Worm (Caenorhabditis elegans) whole organism, young adult: ENCODE measurements around the gene srx-31.

Experiments used
- F10E7.11 ChIP-seq: sonication (generic microtip); optimal IDR thresholded peaks from 2 replicates; lab custom pipeline; 2017; ENCODE audit warnings: mild to moderate bottlenecking, missing genetic modification characterization, moderate library complexity, missing compliant biosample characterization
- F39B2.1 ChIP-seq: fragments of 200-800 bp; sonication (Bioruptor generic); IDR thresholded peaks from 2 replicates; pipeline ENCODE4 v1.3.6; 2022; ENCODE audit warnings: missing genetic modification reagents, missing genetic modification characterization, missing compliant biosample characterization
- F55B11.4 ChIP-seq: sonication (generic microtip); optimal IDR thresholded peaks from 2 replicates; lab custom pipeline; 2016; ENCODE audit warnings: missing compliant biosample characterization, missing genetic modification characterization, borderline replicate concordance; ENCODE audit not compliant: insufficient read depth
- F57C9.4 ChIP-seq: sonication (generic microtip); optimal IDR thresholded peaks from 2 replicates; lab custom pipeline; 2017; ENCODE audit warnings: mild to moderate bottlenecking, missing genetic modification characterization, missing compliant biosample characterization
- K11D2.4 ChIP-seq: fragments of 200-800 bp; sonication (Bioruptor generic); IDR thresholded peaks from 2 replicates; pipeline ENCODE4 v1.3.6; 2022; ENCODE audit warnings: missing genetic modification reagents, missing genetic modification characterization, missing compliant biosample characterization
- ets-4 ChIP-seq: fragments of 200-800 bp; sonication (Bioruptor generic); optimal IDR thresholded peaks from 2 replicates; lab custom pipeline; 2018; ENCODE audit warnings: mild to moderate bottlenecking, missing genetic modification characterization, missing compliant biosample characterization
- him-1 ChIP-seq: sonication (generic microtip); optimal IDR thresholded peaks from 2 replicates; lab custom pipeline; 2016; ENCODE audit warnings: missing genotype, missing genetic modification reagents, missing genetic modification characterization, missing compliant biosample characterization
- hmg-20 ChIP-seq: fragments of 200-800 bp; sonication (Bioruptor generic); IDR thresholded peaks from 2 replicates; pipeline ENCODE4 v1.3.6; 2022; ENCODE audit warnings: missing genetic modification reagents, missing genetic modification characterization, missing compliant biosample characterization
- lin-26 ChIP-seq: fragments of 200-800 bp; sonication (Bioruptor generic); IDR thresholded peaks from 2 replicates; pipeline ENCODE4 v1.3.6; 2022; ENCODE audit warnings: missing genetic modification reagents, missing genetic modification characterization, missing compliant biosample characterization
- lin-35 ChIP-seq, 3 experiments: fragments of 150-350 bp in 2 of 3; sonication (generic microtip) in 1 of 3; optimal IDR thresholded peaks; 2 replicates each; lab custom pipeline; 2014 to 2018; ENCODE audit warnings: missing biosample characterization in 3 of 3, missing genetic modification characterization in 3 of 3, missing genetic modification reagents in 3 of 3
- lsl-1 ChIP-seq: fragments of 200-800 bp; sonication (Bioruptor generic); optimal IDR thresholded peaks from 2 replicates; lab custom pipeline; 2018; ENCODE audit warnings: mild to moderate bottlenecking, missing genetic modification characterization, moderate library complexity, missing compliant biosample characterization
- nhr-120 ChIP-seq: fragments of 200-800 bp; sonication (Bioruptor generic); IDR thresholded peaks from 2 replicates; pipeline ENCODE4 v1.3.6; 2022; ENCODE audit warnings: missing genetic modification characterization, missing compliant biosample characterization
- snpc-4 ChIP-seq, 5 experiments: fragments of 150-350 bp in 1 of 5; sonication (generic microtip) in 4 of 5; optimal IDR thresholded peaks; 2 replicates each; lab custom pipeline; 2014 to 2018; ENCODE audit warnings: missing genetic modification characterization in 5 of 5, missing biosample characterization in 3 of 5, antibody characterized with exemption in 2 of 5, mild to moderate bottlenecking in 2 of 5, missing compliant biosample characterization in 2 of 5, missing genotype in 2 of 5, moderate library complexity in 2 of 5, missing genetic modification reagents in 1 of 5
- zfh-2 ChIP-seq: fragments of 200-800 bp; sonication (Bioruptor generic); conservative IDR thresholded peaks from 2 replicates; pipeline ENCODE4 v1.3.6; 2022; ENCODE audit warnings: missing genetic modification reagents, missing genetic modification characterization, missing compliant biosample characterization

ce11 chrV:849042-849441 lies 26.2 kb upstream of the srx-31 start:
- TF ChIP-seq snpc-4 (GFP tag; optimal IDR thresholded peaks at IDR 0.05; lab: Kevin White, UChicago) (no peak), snpc-4 (tag; optimal IDR thresholded peaks at IDR 0.05; lab: Kevin White, UChicago) (no peak), ets-4 (GFP tag; lab: Kevin White, UChicago) (no peak), him-1 (tag; lab: Kevin White, UChicago) (no peak), lsl-1 (GFP tag; lab: Kevin White, UChicago) (no peak), F39B2.1 (GFP tag; lab: Robert Waterston, UW) (no peak), F10E7.11 (tag; lab: Kevin White, UChicago) (no peak), zfh-2 (GFP tag; lab: Robert Waterston, UW) (no peak), lin-26 (no peak), nhr-120 (GFP tag; lab: Robert Waterston, UW) (no peak), F57C9.4 (tag; lab: Kevin White, UChicago) (no peak), F55B11.4 (no peak), lin-35 (GFP tag; optimal IDR thresholded peaks at IDR 0.05; lab: Kevin White, UChicago) (no peak), hmg-20 (GFP tag; lab: Robert Waterston, UW) (no peak), K11D2.4 (GFP tag; lab: Robert Waterston, UW) (no peak)
